Worm (Caenorhabditis elegans): ENCODE results near the gene unc-26.

Gene unc-26

ce11 chrIV:13315344-13315743 lies 43.0 kb upstream of the unc-26 start, which contains the start of gene fat-1:
Gene fat-1, plus strand, starts transcription at chrIV:13315644.
- TF ChIP-seq mep-1 (tag; optimal IDR thresholded peaks at IDR 0.05) = no peak
- no peak for TF ChIP-seq egl-27 (tag; optimal IDR thresholded peaks at IDR 0.05)
- TF ChIP-seq jun-1 (tag; optimal IDR thresholded peaks at IDR 0.05) = no peak
- no peak for TF ChIP-seq hlh-17 (GFP tag; optimal IDR thresholded peaks at IDR 0.05; ENCODE audit: borderline replicate concordance)
- TF ChIP-seq Y116A8C.19 (tag; optimal IDR thresholded peaks at IDR 0.05; ENCODE audit: borderline replicate concordance) = no peak
- TF ChIP-seq fos-1 (tag; optimal IDR thresholded peaks at IDR 0.05) = no peak
- TF ChIP-seq mab-9 (GFP tag; IDR thresholded peaks at IDR 0.05) = no peak
- no peak for TF ChIP-seq nhr-76 (tag; optimal IDR thresholded peaks at IDR 0.05)
- no peak for TF ChIP-seq nhr-11 (tag; optimal IDR thresholded peaks at IDR 0.05)
- TF ChIP-seq mdl-1 (tag; optimal IDR thresholded peaks at IDR 0.05) = no peak
- TF ChIP-seq sptf-1 (tag; optimal IDR thresholded peaks at IDR 0.05) = no peak

- peak; percentile 1 for TF ChIP-seq pqm-1 (tag; optimal IDR thresholded peaks at IDR 0.05)
- peak; percentile 26 for TF ChIP-seq nhr-71 (tag; optimal IDR thresholded peaks at IDR 0.05)
- no peak for TF ChIP-seq efl-1 (optimal IDR thresholded peaks at IDR 0.05)
- peak in 1 of 2 experiments; percentile 3 for TF ChIP-seq efl-1 (GFP tag; optimal IDR thresholded peaks at IDR 0.05 in 1 of 2)
- peak in 1 of 2 experiments; percentile 6 for TF ChIP-seq lin-35 (GFP tag; optimal IDR thresholded peaks at IDR 0.05)
- peak; percentile 95 for TF ChIP-seq elt-2 (tag; optimal IDR thresholded peaks at IDR 0.05)
- peak; percentile 3 for TF ChIP-seq lin-14 (GFP tag; optimal IDR thresholded peaks at IDR 0.05)
- no peak for TF ChIP-seq sox-4 (tag; optimal IDR thresholded peaks at IDR 0.05)
- no peak for TF ChIP-seq unc-86 (tag; optimal IDR thresholded peaks at IDR 0.05)
- no peak for TF ChIP-seq aly-2 (tag; optimal IDR thresholded peaks at IDR 0.05)
- no peak for TF ChIP-seq ceh-8 (GFP tag; optimal IDR thresholded peaks at IDR 0.05)
- no peak for TF ChIP-seq dsc-1 (tag; optimal IDR thresholded peaks at IDR 0.05)
- peak; percentile 40 for TF ChIP-seq nhr-85 (tag)
Observed at ce11 chrIV:13314181-13314580, 41.9 kb upstream of the unc-26 start.

ce11 chrIV:13313156-13313555 lies 40.8 kb upstream of the unc-26 start:
- TF ChIP-seq isw-1 (GFP tag; IDR thresholded peaks at IDR 0.05) (no peak), nhr-20 (tag; optimal IDR thresholded peaks at IDR 0.05) (no peak), hlh-17 (GFP tag; optimal IDR thresholded peaks at IDR 0.05; ENCODE audit: borderline replicate concordance) (no peak), lin-14 (GFP tag; optimal IDR thresholded peaks at IDR 0.05) (peak; percentile 78), ceh-82 (tag; optimal IDR thresholded peaks at IDR 0.05) (no peak), efl-3 (GFP tag; optimal IDR thresholded peaks at IDR 0.05) (no peak), tlp-1 (tag; optimal IDR thresholded peaks at IDR 0.05) (no peak)

- TF ChIP-seq nhr-90 (tag; optimal IDR thresholded peaks at IDR 0.05; ENCODE audit: poor library complexity) = no peak
- TF ChIP-seq ceh-90 (tag; optimal IDR thresholded peaks at IDR 0.05) = no peak
- peak; percentile 17 for TF ChIP-seq blmp-1 (tag; optimal IDR thresholded peaks at IDR 0.05)
- TF ChIP-seq mdl-1 (tag; optimal IDR thresholded peaks at IDR 0.05) = peak in 1 of 2 experiments; percentile 0
- no peak for TF ChIP-seq nhr-11 (tag; optimal IDR thresholded peaks at IDR 0.05)
- peak; percentile 0 to 7 for TF ChIP-seq efl-1 (optimal IDR thresholded peaks at IDR 0.05)
- TF ChIP-seq efl-1 (GFP tag; optimal IDR thresholded peaks at IDR 0.05 in 1 of 2) = no peak
- no peak for TF ChIP-seq grh-1 (GFP tag; IDR thresholded peaks at IDR 0.05)
- TF ChIP-seq nhr-71 (tag; optimal IDR thresholded peaks at IDR 0.05) = peak; percentile 25
- no peak for TF ChIP-seq tbx-2 (tag; optimal IDR thresholded peaks at IDR 0.05)
- no peak for TF ChIP-seq mep-1 (tag; optimal IDR thresholded peaks at IDR 0.05)
- TF ChIP-seq lsy-2 (tag; optimal IDR thresholded peaks at IDR 0.05) = peak in 1 of 2 experiments; percentile 19
- no peak for TF ChIP-seq pag-3 (tag; optimal IDR thresholded peaks at IDR 0.05; ENCODE audit: borderline replicate concordance, insufficient read depth)
- TF ChIP-seq unc-30 (tag; optimal IDR thresholded peaks at IDR 0.05) = no peak
- TF ChIP-seq snu-23 (GFP tag; optimal IDR thresholded peaks at IDR 0.05) = peak; percentile 19
- peak in 1 of 2 experiments; percentile 20 for TF ChIP-seq lin-35 (GFP tag; optimal IDR thresholded peaks at IDR 0.05)
Observed at ce11 chrIV:13311331-13312034, 39.2 kb upstream of the unc-26 start.

All from whole organism, L1 larva.